Fruit fly (Drosophila melanogaster): ENCODE measurements around the gene CG15332.

dm6 chrX:7924913-7925312 lies 30.9 kb downstream of the CG15332 start:
- TF ChIP-seq usp (GFP tag; optimal IDR thresholded peaks at IDR 0.05) (no peak), EcR (GFP tag; optimal IDR thresholded peaks at IDR 0.05) (no peak), pan (optimal IDR thresholded peaks at IDR 0.05) (no peak)

Measured in whole organism.